Worm (Caenorhabditis elegans) whole organism, L4 larva: ENCODE data around the gene acs-22.

Experiments
- F10B5.3 ChIP-seq: sonication (generic microtip); optimal IDR thresholded peaks from 2 replicates; lab custom pipeline; 2016; ENCODE audit warnings: mild to moderate bottlenecking, missing genetic modification characterization, missing compliant biosample characterization
- F26F4.8 ChIP-seq: fragments of 200-800 bp; sonication (Bioruptor generic); conservative IDR thresholded peaks from 2 replicates; pipeline ENCODE4 v1.3.6; 2022; ENCODE audit warnings: missing genetic modification characterization, missing compliant biosample characterization
- F44E2.7 ChIP-seq: fragments of 200-800 bp; sonication (Bioruptor generic); IDR thresholded peaks from 2 replicates; pipeline ENCODE4 v2.1.2; 2022; ENCODE audit warnings: missing genetic modification characterization, missing compliant biosample characterization
- T26A8.4 ChIP-seq: fragments of 200-800 bp; sonication (Bioruptor generic); IDR thresholded peaks from 2 replicates; pipeline ENCODE4 v1.3.6; 2022; ENCODE audit warnings: missing genetic modification characterization, missing compliant biosample characterization
- Y48G9A.11 ChIP-seq: fragments of 200-800 bp; sonication (Bioruptor generic); IDR thresholded peaks from 2 replicates; pipeline ENCODE4 v1.3.6; 2022; ENCODE audit warnings: missing genetic modification reagents, missing genetic modification characterization, missing compliant biosample characterization
- Y5F2A.4 ChIP-seq: fragments of 200-800 bp; sonication (Bioruptor generic); optimal IDR thresholded peaks from 2 replicates; lab custom pipeline; 2018; ENCODE audit warnings: mild to moderate bottlenecking, missing genetic modification characterization, missing compliant biosample characterization
- ZK337.2 ChIP-seq: fragments of 200-800 bp; sonication (Bioruptor generic); IDR thresholded peaks from 2 replicates; pipeline ENCODE4 v1.3.6; 2022; ENCODE audit warnings: missing genetic modification reagents, missing genetic modification characterization, missing compliant biosample characterization
- ZK546.5 ChIP-seq, 2 experiments: sonication (generic microtip); optimal IDR thresholded peaks; 2 replicates each; lab custom pipeline; 2017; ENCODE audit warnings: missing biosample characterization in 2 of 2, missing genetic modification characterization in 2 of 2
- ama-1 ChIP-seq: fragments of 150-350 bp; optimal IDR thresholded peaks from 2 replicates; lab custom pipeline; 2014; ENCODE audit warnings: inconsistent platforms, mixed read lengths
- ceh-20 ChIP-seq: fragments of 200-800 bp; sonication (Bioruptor generic); IDR thresholded peaks from 2 replicates; pipeline ENCODE4 v1.3.6; 2022; ENCODE audit warnings: missing genetic modification reagents, missing genetic modification characterization, missing compliant biosample characterization
- ceh-62 ChIP-seq: sonication (generic microtip); optimal IDR thresholded peaks from 2 replicates; lab custom pipeline; 2017; ENCODE audit warnings: missing biosample characterization, missing genetic modification characterization
- ceh-82 ChIP-seq: sonication (generic microtip); optimal IDR thresholded peaks from 2 replicates; lab custom pipeline; 2017; ENCODE audit warnings: missing biosample characterization, missing genetic modification characterization
- ces-1 ChIP-seq: fragments of 150-350 bp; sonication (generic microtip); optimal IDR thresholded peaks from 4 replicates; lab custom pipeline; 2014; ENCODE audit warnings: missing biosample characterization, missing genetic modification reagents, missing genetic modification characterization
- daf-12 ChIP-seq: fragments of 150-350 bp; optimal IDR thresholded peaks from 2 replicates; lab custom pipeline; 2014; ENCODE audit warnings: missing biosample characterization, missing genetic modification reagents, missing genetic modification characterization
- daf-16 ChIP-seq, 3 experiments: sonication (generic microtip); optimal IDR thresholded peaks; 2 replicates each; lab custom pipeline; 2016 to 2017; ENCODE audit warnings: missing genetic modification characterization in 3 of 3, missing genetic modification reagents in 3 of 3, mild to moderate bottlenecking in 2 of 3, missing compliant biosample characterization in 2 of 3, missing biosample characterization in 1 of 3, moderate library complexity in 1 of 3
- daf-19 ChIP-seq: fragments of 200-800 bp; sonication (Bioruptor generic); conservative IDR thresholded peaks from 2 replicates; pipeline ENCODE4 v1.3.6; 2022; ENCODE audit warnings: missing genetic modification characterization, missing compliant biosample characterization
- daf-8 ChIP-seq: fragments of 200-800 bp; sonication (Bioruptor generic); IDR thresholded peaks from 2 replicates; pipeline ENCODE4 v1.3.6; 2022; ENCODE audit warnings: missing genetic modification characterization, missing compliant biosample characterization
- dmd-9 ChIP-seq: fragments of 200-800 bp; sonication (Bioruptor generic); IDR thresholded peaks from 2 replicates; pipeline ENCODE4 v1.3.6; 2022; ENCODE audit warnings: missing genetic modification reagents, missing genetic modification characterization, missing compliant biosample characterization
- dve-1 ChIP-seq: sonication (generic microtip); optimal IDR thresholded peaks from 2 replicates; lab custom pipeline; 2017; ENCODE audit warnings: antibody characterized with exemption, mild to moderate bottlenecking, missing genetic modification characterization, missing compliant biosample characterization; ENCODE audit not compliant: insufficient read depth
- egl-27 ChIP-seq: sonication (generic microtip); optimal IDR thresholded peaks from 3 replicates; lab custom pipeline; 2017; ENCODE audit warnings: missing biosample characterization, missing genetic modification reagents, missing genetic modification characterization
- egl-43 ChIP-seq: fragments of 200-800 bp; sonication (Bioruptor generic); IDR thresholded peaks from 2 replicates; pipeline ENCODE4 v1.3.6; 2022; ENCODE audit warnings: missing genetic modification reagents, missing genetic modification characterization, missing compliant biosample characterization
- gei-8 ChIP-seq: fragments of 200-800 bp; sonication (Bioruptor generic); optimal IDR thresholded peaks from 2 replicates; lab custom pipeline; 2018; ENCODE audit warnings: mild to moderate bottlenecking, missing genetic modification characterization, missing compliant biosample characterization
- hlh-30 ChIP-seq: sonication (generic microtip); optimal IDR thresholded peaks from 2 replicates; lab custom pipeline; 2017; ENCODE audit warnings: antibody characterized with exemption, mild to moderate bottlenecking, missing genetic modification characterization, missing compliant biosample characterization; ENCODE audit not compliant: insufficient read depth
- jun-1 ChIP-seq: fragments of 150-350 bp; optimal IDR thresholded peaks from 2 replicates; lab custom pipeline; 2014; ENCODE audit warnings: missing biosample characterization, missing genetic modification reagents, missing genetic modification characterization
- lim-7 ChIP-seq: fragments of 200-800 bp; sonication (Bioruptor generic); IDR thresholded peaks from 2 replicates; pipeline ENCODE4 v1.3.6; 2022; ENCODE audit warnings: missing genetic modification characterization, missing compliant biosample characterization
- lin-1 ChIP-seq: fragments of 200-800 bp; sonication (Bioruptor generic); IDR thresholded peaks from 2 replicates; pipeline ENCODE4 v1.3.6; 2022; ENCODE audit warnings: missing genetic modification reagents, missing genetic modification characterization, missing compliant biosample characterization
- lsy-2 ChIP-seq, 2 experiments: fragments of 150-350 bp in 1 of 2; sonication (generic microtip) in 1 of 2; optimal IDR thresholded peaks; 2 replicates each; lab custom pipeline; 2014 to 2017; ENCODE audit warnings: missing biosample characterization in 2 of 2, missing genetic modification characterization in 2 of 2
- madf-9 ChIP-seq: fragments of 200-800 bp; sonication (Bioruptor generic); conservative IDR thresholded peaks from 2 replicates; pipeline ENCODE4 v1.3.6; 2022; ENCODE audit warnings: missing genetic modification reagents, missing genetic modification characterization, missing compliant biosample characterization
- mdl-1 ChIP-seq, 2 experiments: fragments of 150-350 bp in 1 of 2; sonication (generic microtip) in 1 of 2; optimal IDR thresholded peaks; 2 replicates each; lab custom pipeline; 2014 to 2017; ENCODE audit warnings: missing biosample characterization in 2 of 2, missing genetic modification characterization in 2 of 2
- mdt-29 ChIP-seq: fragments of 200-800 bp; sonication (Bioruptor generic); IDR thresholded peaks from 2 replicates; pipeline ENCODE4 v1.3.6; 2022; ENCODE audit warnings: missing genetic modification reagents, missing genetic modification characterization, missing compliant biosample characterization
- mxl-2 ChIP-seq: fragments of 200-800 bp; sonication (Bioruptor generic); conservative IDR thresholded peaks from 2 replicates; pipeline ENCODE4 v1.3.6; 2022; ENCODE audit warnings: missing genetic modification reagents, missing genetic modification characterization, missing compliant biosample characterization
- nhr-102 ChIP-seq: sonication (generic microtip); optimal IDR thresholded peaks from 2 replicates; lab custom pipeline; 2016; ENCODE audit warnings: mild to moderate bottlenecking, missing genetic modification characterization, moderate library complexity, missing compliant biosample characterization
- nhr-11 ChIP-seq: fragments of 150-350 bp; optimal IDR thresholded peaks from 2 replicates; lab custom pipeline; 2014; ENCODE audit warnings: missing biosample characterization, missing genetic modification characterization
- nhr-25 ChIP-seq: sonication (generic microtip); optimal IDR thresholded peaks from 2 replicates; lab custom pipeline; 2017; ENCODE audit warnings: missing genetic modification characterization, mild to moderate bottlenecking, missing compliant biosample characterization, antibody characterized with exemption, moderate library complexity, borderline replicate concordance; ENCODE audit not compliant: insufficient read depth
- nhr-41 ChIP-seq: fragments of 200-800 bp; sonication (Bioruptor generic); IDR thresholded peaks from 2 replicates; pipeline ENCODE4 v1.3.6; 2022; ENCODE audit warnings: missing genetic modification reagents, missing genetic modification characterization, missing compliant biosample characterization
- nhr-42 ChIP-seq: fragments of 200-800 bp; sonication (Bioruptor generic); IDR thresholded peaks from 2 replicates; pipeline ENCODE4 v1.3.6; 2022; ENCODE audit warnings: missing genetic modification characterization, missing compliant biosample characterization
- nhr-76 ChIP-seq: fragments of 150-350 bp; optimal IDR thresholded peaks from 2 replicates; lab custom pipeline; 2014; ENCODE audit warnings: missing biosample characterization, missing genetic modification characterization
- nhr-77 ChIP-seq: fragments of 150-350 bp; optimal IDR thresholded peaks from 2 replicates; lab custom pipeline; 2014; ENCODE audit warnings: missing biosample characterization, missing genetic modification characterization
- php-3 ChIP-seq: fragments of 200-800 bp; sonication (Bioruptor generic); IDR thresholded peaks from 2 replicates; pipeline ENCODE4 v1.3.6; 2022; ENCODE audit warnings: missing genetic modification reagents, missing genetic modification characterization, missing compliant biosample characterization
- rbr-2 ChIP-seq: sonication (generic microtip); optimal IDR thresholded peaks from 2 replicates; lab custom pipeline; 2016; ENCODE audit warnings: missing genotype, missing genetic modification characterization, missing compliant biosample characterization
- set-16 ChIP-seq: fragments of 200-800 bp; sonication (Bioruptor generic); IDR thresholded peaks from 2 replicates; pipeline ENCODE4 v1.3.6; 2022; ENCODE audit warnings: missing genetic modification reagents, missing genetic modification characterization, missing compliant biosample characterization
- skn-1 ChIP-seq: fragments of 150-350 bp; optimal IDR thresholded peaks from 2 replicates; lab custom pipeline; 2014; ENCODE audit warnings: missing biosample characterization, missing genetic modification characterization
- snpc-1.2 ChIP-seq: fragments of 200-800 bp; sonication (Bioruptor generic); IDR thresholded peaks from 2 replicates; pipeline ENCODE4 v1.3.6; 2022; ENCODE audit warnings: missing genetic modification reagents, missing genetic modification characterization, missing compliant biosample characterization
- spr-3 ChIP-seq: fragments of 200-800 bp; sonication (Bioruptor generic); optimal IDR thresholded peaks from 2 replicates; lab custom pipeline; 2018; ENCODE audit warnings: mild to moderate bottlenecking, missing genetic modification characterization, missing compliant biosample characterization
- tag-97 ChIP-seq: fragments of 200-800 bp; sonication (Bioruptor generic); IDR thresholded peaks from 2 replicates; pipeline ENCODE4 v1.3.6; 2022; ENCODE audit warnings: missing genetic modification characterization, missing compliant biosample characterization
- unc-39 ChIP-seq: sonication (generic microtip); optimal IDR thresholded peaks from 2 replicates; lab custom pipeline; 2017; ENCODE audit warnings: missing biosample characterization, missing genetic modification characterization
- zfp-2 ChIP-seq: sonication (generic microtip); optimal IDR thresholded peaks from 2 replicates; lab custom pipeline; 2016; ENCODE audit warnings: mild to moderate bottlenecking, missing genetic modification characterization, missing compliant biosample characterization
- zip-11 ChIP-seq: fragments of 200-800 bp; sonication (Bioruptor generic); IDR thresholded peaks from 2 replicates; pipeline ENCODE4 v1.3.6; 2022; ENCODE audit warnings: missing genetic modification characterization, missing compliant biosample characterization
- zip-2 ChIP-seq: fragments of 150-350 bp; optimal IDR thresholded peaks from 2 replicates; lab custom pipeline; 2014; ENCODE audit warnings: missing biosample characterization, missing genetic modification characterization
- ztf-11 ChIP-seq: fragments of 150-350 bp; optimal IDR thresholded peaks from 2 replicates; lab custom pipeline; 2014; ENCODE audit warnings: missing biosample characterization, missing genetic modification characterization
- ztf-7 ChIP-seq: fragments of 150-350 bp; optimal IDR thresholded peaks from 2 replicates; lab custom pipeline; 2014; ENCODE audit warnings: missing biosample characterization, missing genetic modification characterization

The acs-22 gene

DNA sequence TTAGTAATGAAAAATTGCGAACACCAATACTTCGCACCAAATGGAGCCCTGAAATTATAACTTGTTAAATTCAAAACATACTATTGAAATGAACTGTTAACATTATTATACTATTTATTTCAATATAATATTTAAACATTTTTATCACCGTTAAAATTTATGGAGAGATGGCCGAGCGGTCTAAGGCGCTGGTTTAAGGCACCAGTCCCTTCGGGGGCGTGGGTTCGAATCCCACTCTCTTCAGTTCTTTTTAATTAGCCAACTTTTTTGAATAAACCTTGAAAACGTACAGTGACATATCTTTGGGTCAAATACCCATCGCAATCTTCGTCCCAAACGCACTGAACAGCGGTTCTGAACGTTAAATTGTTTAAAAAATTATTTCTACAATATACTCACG lies 8.4 kb downstream of the acs-22 start (continued):
- peak in 1 of 2 experiments; percentile 8 for TF ChIP-seq lsy-2 (tag; optimal IDR thresholded peaks at IDR 0.05; lab: Kevin White, UChicago)
- TF ChIP-seq gei-8, result peak; percentile 25
- no peak; the same call in 1 of the 2 replicates for TF ChIP-seq Y48G9A.11 (GFP tag; lab: Robert Waterston, UW)
- no peak for TF ChIP-seq jun-1 (tag; lab: Kevin White, UChicago)
- TF ChIP-seq ceh-62, result no peak
- TF ChIP-seq tag-97 (GFP tag; lab: Robert Waterston, UW), result no peak
- TF ChIP-seq daf-19, result no peak
- TF ChIP-seq T26A8.4 (GFP tag; lab: Robert Waterston, UW), result 0 out of 2 replicates have a peak, but pooled peaks have one; percentile 28
- TF ChIP-seq hlh-30 (tag; lab: Kevin White, UChicago), result no peak
- no peak for TF ChIP-seq zfp-2 (tag; lab: Kevin White, UChicago)
- TF ChIP-seq zip-2 (tag; lab: Kevin White, UChicago), result no peak
- peak; percentile 67 for TF ChIP-seq snpc-1.2 (GFP tag; lab: Robert Waterston, UW)
- TF ChIP-seq dmd-9 (GFP tag; lab: Robert Waterston, UW), result no peak
- TF ChIP-seq lin-1 (GFP tag; lab: Robert Waterston, UW), result peak; percentile 58; the same call in 1 of the 2 replicates
- 0 out of 2 replicates have a peak, but pooled peaks have one; percentile 19 for TF ChIP-seq php-3 (GFP tag; lab: Robert Waterston, UW)
- no peak for TF ChIP-seq nhr-42 (GFP tag; lab: Robert Waterston, UW)
- TF ChIP-seq nhr-25 (tag; lab: Kevin White, UChicago), result no peak
- TF ChIP-seq Y5F2A.4, result no peak
- TF ChIP-seq egl-43 (GFP tag; lab: Robert Waterston, UW), result peak; percentile 71; the same call in 1 of the 2 replicates
- TF ChIP-seq set-16 (GFP tag; lab: Robert Waterston, UW), result no peak
- 0 out of 2 replicates have a peak, but pooled peaks have one; percentile 54 for TF ChIP-seq F44E2.7 (GFP tag; lab: Robert Waterston, UW)
- TF ChIP-seq spr-3 (GFP tag; lab: Kevin White, UChicago), result no peak
- TF ChIP-seq ama-1 (lab: Kevin White, UChicago), result no peak
- TF ChIP-seq ztf-7 (tag; lab: Kevin White, UChicago), result no peak
- TF ChIP-seq mdt-29, result peak; percentile 41; the same call in 1 of the 2 replicates
- no peak for TF ChIP-seq nhr-11
- TF ChIP-seq ceh-82 (tag; lab: Kevin White, UChicago), result no peak
- 0 out of 2 replicates have a peak, but pooled peaks have one; percentile 32 for TF ChIP-seq ZK337.2 (GFP tag; lab: Robert Waterston, UW)
- peak; percentile 66 for TF ChIP-seq nhr-102
- peak; percentile 24 for TF ChIP-seq F10B5.3 (tag; lab: Kevin White, UChicago)
- no peak for TF ChIP-seq mxl-2 (GFP tag; lab: Robert Waterston, UW)
- TF ChIP-seq unc-39, result no peak
- no peak for TF ChIP-seq skn-1 (tag; lab: Kevin White, UChicago)
- no peak for TF ChIP-seq ztf-11
- no peak for TF ChIP-seq ceh-20 (GFP tag; lab: Robert Waterston, UW)
- no peak for TF ChIP-seq ces-1 (GFP tag; lab: Kevin White, UChicago)
- no peak for TF ChIP-seq rbr-2
- no peak for TF ChIP-seq daf-12
- TF ChIP-seq ZK546.5 (tag; optimal IDR thresholded peaks at IDR 0.05; lab: Kevin White, UChicago), result no peak
- TF ChIP-seq nhr-41, result 0 out of 2 replicates have a peak, but pooled peaks have one; percentile 35
- no peak for TF ChIP-seq nhr-76 (tag; lab: Kevin White, UChicago)
- TF ChIP-seq dve-1 (tag; lab: Kevin White, UChicago), result no peak
- no peak for TF ChIP-seq madf-9
- TF ChIP-seq zip-11, result no peak
- peak in 1 of 2 experiments; percentile 74 for TF ChIP-seq daf-16 (GFP tag; optimal IDR thresholded peaks at IDR 0.05; lab: Kevin White, UChicago)
- TF ChIP-seq daf-16 (tag; optimal IDR thresholded peaks at IDR 0.05; lab: Kevin White, UChicago), result peak; percentile 39
- TF ChIP-seq daf-8 (GFP tag; lab: Robert Waterston, UW), result 0 out of 2 replicates have a peak, but pooled peaks have one; percentile 49
- peak; percentile 68 for TF ChIP-seq lim-7 (GFP tag; lab: Robert Waterston, UW)
- 0 out of 2 replicates have a peak, but pooled peaks have one; percentile 46 for TF ChIP-seq F26F4.8
- no peak for TF ChIP-seq nhr-77 (tag; lab: Kevin White, UChicago)
- no peak for TF ChIP-seq egl-27 (tag; lab: Kevin White, UChicago)
- no peak for TF ChIP-seq mdl-1 (tag; optimal IDR thresholded peaks at IDR 0.05; lab: Kevin White, UChicago)
